Fruit fly (Drosophila melanogaster): ENCODE data around the gene wkd.

Gene wkd

dm6 chr3R:11613252-11614036 is 32.1 kb downstream of the wkd start (continued):
- TF ChIP-seq C15 (GFP tag; IDR thresholded peaks at IDR 0.05) (no peak), CG10209 (GFP tag; optimal IDR thresholded peaks at IDR 0.05) (peak; percentile 28), MBD-R2 (GFP tag; IDR thresholded peaks at IDR 0.05) (no peak), cas (GFP tag; IDR thresholded peaks at IDR 0.05) (peak; percentile 42; the same call in 1 of the 2 replicates), ken (GFP tag; IDR thresholded peaks at IDR 0.05) (peak; percentile 74; the same call in 2 of the 3 replicates), exex (tag; optimal IDR thresholded peaks at IDR 0.05) (no peak), CG2116 (GFP tag; optimal IDR thresholded peaks at IDR 0.05) (peak; percentile 17), B-H2 (GFP tag; optimal IDR thresholded peaks at IDR 0.05) (peak; percentile 40), kah (GFP tag; optimal IDR thresholded peaks at IDR 0.05) (no peak), inv (GFP tag; IDR thresholded peaks at IDR 0.05; ENCODE audit: partially characterized antibody) (peak; percentile 40; the same call in 1 of the 2 replicates), CG15073 (GFP tag; optimal IDR thresholded peaks at IDR 0.05) (peak; percentile 37), CG4424 (GFP tag; optimal IDR thresholded peaks at IDR 0.05) (peak; percentile 57), CG9932 (GFP tag; IDR thresholded peaks at IDR 0.05) (peak; percentile 82), dmrt99B (tag; optimal IDR thresholded peaks at IDR 0.05) (peak; percentile 46), CG10979 (tag; optimal IDR thresholded peaks at IDR 0.05) (peak; percentile 49), ato (GFP tag; IDR thresholded peaks at IDR 0.05; ENCODE audit: partially characterized antibody) (no peak), CG6854 (GFP tag; optimal IDR thresholded peaks at IDR 0.05) (no peak), CG2889 (GFP tag; IDR thresholded peaks at IDR 0.05) (no peak), CG16779 (GFP tag; IDR thresholded peaks at IDR 0.05) (peak; percentile 13; the same call in 1 of the 2 replicates), onecut (GFP tag; IDR thresholded peaks at IDR 0.05) (peak; percentile 67), CG13123 (GFP tag; optimal IDR thresholded peaks at IDR 0.05) (peak; percentile 27), Tbp (GFP tag; optimal IDR thresholded peaks at IDR 0.05) (no peak), sd (tag; optimal IDR thresholded peaks at IDR 0.05) (peak; percentile 23), E2f2 (GFP tag; IDR thresholded peaks at IDR 0.05) (peak; percentile 84), CG32532 (GFP tag; IDR thresholded peaks at IDR 0.05) (peak; percentile 89), ttk (GFP tag; IDR thresholded peaks at IDR 0.05) (peak; percentile 34; the same call in 1 of the 2 replicates), CG4360 (GFP tag; IDR thresholded peaks at IDR 0.05) (no peak), fu2 (GFP tag; optimal IDR thresholded peaks at IDR 0.05) (peak; percentile 26), usp (GFP tag; optimal IDR thresholded peaks at IDR 0.05) (no peak), trem (tag; optimal IDR thresholded peaks at IDR 0.05) (peak; percentile 60), CG3163 (GFP tag; optimal IDR thresholded peaks at IDR 0.05) (peak; percentile 44), eyg (GFP tag; optimal IDR thresholded peaks at IDR 0.05) (peak; percentile 40), so (GFP tag; IDR thresholded peaks at IDR 0.05) (peak; percentile 55; the same call in 1 of the 3 replicates), CG17912 (GFP tag; optimal IDR thresholded peaks at IDR 0.05) (no peak), CG2875 (GFP tag; optimal IDR thresholded peaks at IDR 0.05) (no peak), Rx (GFP tag; IDR thresholded peaks at IDR 0.05) (peak; percentile 75), mld (GFP tag; IDR thresholded peaks at IDR 0.05; ENCODE audit: partially characterized antibody) (no peak), CG10462 (GFP tag; optimal IDR thresholded peaks at IDR 0.05) (peak; percentile 43), Opbp (GFP tag; IDR thresholded peaks at IDR 0.05; ENCODE audit: partially characterized antibody) (0 out of 3 replicates have a peak, but pooled peaks have one; percentile 52), gro (GFP tag; optimal IDR thresholded peaks at IDR 0.05) (peak; percentile 22), nom (GFP tag; optimal IDR thresholded peaks at IDR 0.05) (no peak), fd96Cb (tag; optimal IDR thresholded peaks at IDR 0.05) (peak; percentile 38), CG4328 (GFP tag; optimal IDR thresholded peaks at IDR 0.05) (no peak), CG15269 (tag; optimal IDR thresholded peaks at IDR 0.05) (peak; percentile 34), Hmx (GFP tag; optimal IDR thresholded peaks at IDR 0.05) (no peak), stc (GFP tag; IDR thresholded peaks at IDR 0.05) (peak; percentile 9; the same call in 1 of the 2 replicates), yki (optimal IDR thresholded peaks at IDR 0.05) (peak; percentile 52), jigr1 (GFP tag; IDR thresholded peaks at IDR 0.05) (no peak), CG6765 (GFP tag; optimal IDR thresholded peaks at IDR 0.05) (no peak), Sry-β (GFP tag; optimal IDR thresholded peaks at IDR 0.05) (no peak)

Measured in whole organism, embryonic.